Worm (Caenorhabditis elegans) whole organism, L3 larva: ENCODE data around the gene CD4.1.

Experiments
- R02D3.7 ChIP-seq: fragments of 150-350 bp; optimal IDR thresholded peaks from 2 replicates; lab custom pipeline; 2014; ENCODE audit warnings: missing biosample characterization, missing genetic modification characterization
- ZK546.5 ChIP-seq: sonication (generic microtip); optimal IDR thresholded peaks from 2 replicates; lab custom pipeline; 2017; ENCODE audit warnings: missing biosample characterization, missing genetic modification characterization
- aly-2 ChIP-seq: fragments of 150-350 bp; optimal IDR thresholded peaks from 2 replicates; lab custom pipeline; 2014; ENCODE audit warnings: missing biosample characterization, missing genetic modification characterization
- ama-1 ChIP-seq: fragments of 150-350 bp; optimal IDR thresholded peaks from 2 replicates; lab custom pipeline; 2018
- ceh-16 ChIP-seq: sonication (generic microtip); optimal IDR thresholded peaks from 2 replicates; lab custom pipeline; 2017; ENCODE audit warnings: missing biosample characterization, missing genetic modification characterization
- ceh-28 ChIP-seq: fragments of 150-350 bp; optimal IDR thresholded peaks from 2 replicates; lab custom pipeline; 2014; ENCODE audit warnings: missing biosample characterization, missing genetic modification reagents, missing genetic modification characterization
- ceh-82 ChIP-seq: fragments of 150-350 bp; optimal IDR thresholded peaks from 2 replicates; lab custom pipeline; 2014; ENCODE audit warnings: missing biosample characterization, missing genetic modification characterization
- daf-12 ChIP-seq: fragments of 150-350 bp; optimal IDR thresholded peaks from 2 replicates; lab custom pipeline; 2014; ENCODE audit warnings: missing biosample characterization, missing genetic modification reagents, missing genetic modification characterization
- egl-5 ChIP-seq: fragments of 150-350 bp; optimal IDR thresholded peaks from 2 replicates; lab custom pipeline; 2017; ENCODE audit warnings: missing biosample characterization, missing genetic modification reagents, missing genetic modification characterization, inconsistent platforms
- elt-2 ChIP-seq: sonication (generic microtip); optimal IDR thresholded peaks from 2 replicates; lab custom pipeline; 2016; ENCODE audit warnings: missing genetic modification reagents, mild to moderate bottlenecking, missing genetic modification characterization, missing compliant biosample characterization
- elt-3 ChIP-seq, 3 experiments: fragments of 150-350 bp in 1 of 3; sonication (generic microtip) in 2 of 3; optimal IDR thresholded peaks; 2 replicates in 2 of 3; 4 replicates in 1 of 3; lab custom pipeline; 2014 to 2017; ENCODE audit warnings: missing biosample characterization in 3 of 3, missing genetic modification characterization in 3 of 3
- fkh-10 ChIP-seq: sonication (generic microtip); optimal IDR thresholded peaks from 2 replicates; lab custom pipeline; 2017; ENCODE audit warnings: missing biosample characterization, missing genetic modification reagents, missing genetic modification characterization
- fos-1 ChIP-seq: fragments of 150-350 bp; optimal IDR thresholded peaks from 2 replicates; lab custom pipeline; 2014; ENCODE audit warnings: missing biosample characterization, missing genetic modification characterization
- hmg-11 ChIP-seq: sonication (generic microtip); optimal IDR thresholded peaks from 2 replicates; lab custom pipeline; 2016; ENCODE audit warnings: missing genetic modification characterization, missing compliant biosample characterization
- jun-1 ChIP-seq: fragments of 150-350 bp; optimal IDR thresholded peaks from 2 replicates; lab custom pipeline; 2014; ENCODE audit warnings: missing biosample characterization, missing genetic modification reagents, missing genetic modification characterization
- lin-15B ChIP-seq: fragments of 150-350 bp; optimal IDR thresholded peaks from 2 replicates; lab custom pipeline; 2014; ENCODE audit warnings: missing biosample characterization, missing genetic modification characterization
- lin-39 ChIP-seq: fragments of 150-350 bp; optimal IDR thresholded peaks from 2 replicates; lab custom pipeline; 2018; ENCODE audit warnings: missing biosample characterization, missing genetic modification reagents, missing genetic modification characterization
- lsy-12 ChIP-seq: sonication (generic microtip); optimal IDR thresholded peaks from 2 replicates; lab custom pipeline; 2016; ENCODE audit warnings: mild to moderate bottlenecking, missing genetic modification characterization, missing compliant biosample characterization
- mdl-1 ChIP-seq: fragments of 150-350 bp; optimal IDR thresholded peaks from 2 replicates; lab custom pipeline; 2014; ENCODE audit warnings: missing biosample characterization, missing genetic modification characterization
- nfya-1 ChIP-seq: sonication (generic microtip); optimal IDR thresholded peaks from 2 replicates; lab custom pipeline; 2017; ENCODE audit warnings: missing genetic modification characterization, mild to moderate bottlenecking, missing compliant biosample characterization, antibody characterized with exemption, moderate library complexity; ENCODE audit not compliant: insufficient read depth
- nhr-11 ChIP-seq: fragments of 150-350 bp; optimal IDR thresholded peaks from 2 replicates; lab custom pipeline; 2014; ENCODE audit warnings: missing biosample characterization, missing genetic modification characterization
- nhr-12 ChIP-seq: fragments of 150-350 bp; optimal IDR thresholded peaks from 2 replicates; lab custom pipeline; 2014; ENCODE audit warnings: missing biosample characterization, missing genetic modification characterization
- nhr-23 ChIP-seq: fragments of 150-350 bp; optimal IDR thresholded peaks from 2 replicates; lab custom pipeline; 2014; ENCODE audit warnings: missing biosample characterization, missing genetic modification reagents, missing genetic modification characterization
- nhr-237 ChIP-seq: fragments of 150-350 bp; optimal IDR thresholded peaks from 2 replicates; lab custom pipeline; 2014; ENCODE audit warnings: missing biosample characterization, missing genetic modification characterization
- nhr-25 ChIP-seq: sonication (generic microtip); optimal IDR thresholded peaks from 2 replicates; lab custom pipeline; 2017; ENCODE audit warnings: missing biosample characterization, missing genetic modification characterization
- nhr-28 ChIP-seq: fragments of 150-350 bp; optimal IDR thresholded peaks from 2 replicates; lab custom pipeline; 2014; ENCODE audit warnings: missing biosample characterization, missing genetic modification characterization
- nhr-43 ChIP-seq: sonication (generic microtip); optimal IDR thresholded peaks from 2 replicates; lab custom pipeline; 2016; ENCODE audit warnings: mild to moderate bottlenecking, missing genetic modification characterization, missing compliant biosample characterization; ENCODE audit not compliant: poor library complexity, severe bottlenecking
- nhr-67 ChIP-seq: fragments of 150-350 bp; optimal IDR thresholded peaks from 2 replicates; lab custom pipeline; 2014; ENCODE audit warnings: missing biosample characterization, missing genetic modification characterization
- nhr-76 ChIP-seq: fragments of 150-350 bp; sonication (generic microtip); optimal IDR thresholded peaks from 5 replicates; lab custom pipeline; 2014; ENCODE audit warnings: missing biosample characterization, missing genetic modification characterization
- nhr-77 ChIP-seq: fragments of 150-350 bp; optimal IDR thresholded peaks from 2 replicates; lab custom pipeline; 2014; ENCODE audit warnings: missing biosample characterization, missing genetic modification characterization
- pha-4 ChIP-seq: fragments of 150-350 bp; optimal IDR thresholded peaks from 2 replicates; lab custom pipeline; 2014; ENCODE audit warnings: missing biosample characterization, missing genetic modification reagents, missing genetic modification characterization
- sea-2 ChIP-seq: fragments of 150-350 bp; sonication (generic microtip); optimal IDR thresholded peaks from 4 replicates; lab custom pipeline; 2014; ENCODE audit warnings: missing biosample characterization, missing genetic modification reagents, missing genetic modification characterization
- snpc-4 ChIP-seq: fragments of 150-350 bp; optimal IDR thresholded peaks from 2 replicates; lab custom pipeline; 2014; ENCODE audit warnings: missing biosample characterization, missing genetic modification characterization
- tbx-2 ChIP-seq: sonication (generic microtip); optimal IDR thresholded peaks from 2 replicates; lab custom pipeline; 2016; ENCODE audit warnings: mild to moderate bottlenecking, missing genetic modification characterization, missing compliant biosample characterization
- unc-39 ChIP-seq: sonication (generic microtip); optimal IDR thresholded peaks from 4 replicates; lab custom pipeline; 2017; ENCODE audit warnings: missing biosample characterization, missing genetic modification characterization
- unc-62 ChIP-seq: fragments of 150-350 bp; sonication (generic microtip); optimal IDR thresholded peaks from 4 replicates; lab custom pipeline; 2014; ENCODE audit warnings: missing biosample characterization, missing genetic modification reagents, missing genetic modification characterization
- zag-1 ChIP-seq: fragments of 150-350 bp; optimal IDR thresholded peaks from 2 replicates; lab custom pipeline; 2014; ENCODE audit warnings: missing biosample characterization, missing genetic modification characterization
- ztf-11 ChIP-seq: fragments of 150-350 bp; optimal IDR thresholded peaks from 2 replicates; lab custom pipeline; 2014; ENCODE audit warnings: missing biosample characterization, missing genetic modification characterization
- ztf-4 ChIP-seq: fragments of 150-350 bp; optimal IDR thresholded peaks from 2 replicates; lab custom pipeline; 2014; ENCODE audit warnings: missing biosample characterization, missing genetic modification characterization

CD4.1 gene

ce11 chrV:5576008-5576407 is 30.3 kb upstream of the CD4.1 start (continued):
- TF ChIP-seq zag-1 (tag; lab: Kevin White, UChicago), result no peak
- TF ChIP-seq sea-2 (GFP tag; lab: Kevin White, UChicago), result no peak
- no peak for TF ChIP-seq unc-39 (tag; lab: Kevin White, UChicago)
- no peak for TF ChIP-seq nhr-237 (tag; lab: Kevin White, UChicago)
- no peak for TF ChIP-seq fos-1 (tag; lab: Kevin White, UChicago)
- TF ChIP-seq ztf-11 (tag; lab: Kevin White, UChicago), result no peak
- no peak for TF ChIP-seq nhr-67 (tag; lab: Kevin White, UChicago)
- TF ChIP-seq R02D3.7 (tag; lab: Kevin White, UChicago), result no peak
- no peak for TF ChIP-seq lin-39 (tag; lab: Kevin White, UChicago)
- TF ChIP-seq nhr-76, result no peak
- no peak for TF ChIP-seq ztf-4 (tag; lab: Kevin White, UChicago)
- TF ChIP-seq egl-5 (tag; lab: Kevin White, UChicago), result no peak
- TF ChIP-seq ceh-16 (tag; lab: Kevin White, UChicago), result no peak
- TF ChIP-seq ceh-28 (tag; lab: Kevin White, UChicago), result no peak
- TF ChIP-seq ceh-82 (tag; lab: Kevin White, UChicago), result peak; percentile 2
- peak; percentile 16 for TF ChIP-seq nhr-77 (tag; lab: Kevin White, UChicago)
- TF ChIP-seq lin-15B (tag; lab: Kevin White, UChicago), result no peak
- no peak for TF ChIP-seq ZK546.5 (tag; lab: Kevin White, UChicago)
- TF ChIP-seq nhr-12 (tag; lab: Kevin White, UChicago), result no peak
- no peak for TF ChIP-seq tbx-2 (tag; lab: Kevin White, UChicago)
- no peak for TF ChIP-seq elt-3 (tag; optimal IDR thresholded peaks at IDR 0.05; lab: Kevin White, UChicago)

- TF ChIP-seq lsy-12, result no peak
- TF ChIP-seq daf-12 (tag; lab: Kevin White, UChicago), result no peak
- TF ChIP-seq unc-39 (tag; lab: Kevin White, UChicago), result no peak
- no peak for TF ChIP-seq nhr-28 (tag; lab: Kevin White, UChicago)
- TF ChIP-seq mdl-1 (tag; lab: Kevin White, UChicago), result no peak
- TF ChIP-seq lin-39 (tag; lab: Kevin White, UChicago), result no peak
- TF ChIP-seq aly-2 (tag; lab: Kevin White, UChicago), result no peak
- no peak for TF ChIP-seq fkh-10 (GFP tag; lab: Kevin White, UChicago)
- TF ChIP-seq jun-1, result no peak
- no peak for TF ChIP-seq ZK546.5 (tag; lab: Kevin White, UChicago)
- no peak for TF ChIP-seq R02D3.7 (tag; lab: Kevin White, UChicago)
- TF ChIP-seq egl-5 (tag; lab: Kevin White, UChicago), result no peak
- TF ChIP-seq, all 47 proteins: peak for 0
Observed at ce11 chrV:5579666-5580065, 26.7 kb upstream of the CD4.1 start.

ce11 chrV:5580517-5580916 is 25.8 kb upstream of the CD4.1 start:
- TF ChIP-seq nhr-25 (tag; lab: Kevin White, UChicago) (peak; percentile 45), hmg-11 (peak; percentile 84), nhr-23 (tag; lab: Kevin White, UChicago) (peak; percentile 47), elt-2 (tag; lab: Kevin White, UChicago) (peak; percentile 30), lsy-12 (peak; percentile 40), nhr-43 (tag; lab: Kevin White, UChicago) (peak; percentile 30), snpc-4 (tag; lab: Kevin White, UChicago) (peak; percentile 65), fkh-10 (GFP tag; lab: Kevin White, UChicago) (no peak), unc-62 (GFP tag; lab: Kevin White, UChicago) (no peak), ama-1 (lab: Kevin White, UChicago) (peak; percentile 48), lin-15B (tag; lab: Kevin White, UChicago) (peak; percentile 37), nhr-28 (tag; lab: Kevin White, UChicago) (no peak), pha-4 (tag; lab: Kevin White, UChicago) (peak; percentile 50), R02D3.7 (tag; lab: Kevin White, UChicago) (no peak), lin-39 (tag; lab: Kevin White, UChicago) (peak; percentile 43), egl-5 (tag; lab: Kevin White, UChicago) (no peak), unc-39 (tag; lab: Kevin White, UChicago) (no peak), nfya-1 (tag; lab: Kevin White, UChicago) (peak; percentile 92), nhr-11 (tag; lab: Kevin White, UChicago) (peak; percentile 19), ceh-28 (tag; lab: Kevin White, UChicago) (peak; percentile 82)
- TF ChIP-seq, all 47 proteins: peak for 14
